Fruit fly (Drosophila melanogaster) whole organism: Measurements from ENCODE around the gene CG18586.

Experiments used
- Dll ChIP-seq: fragments of >200 bp; optimal IDR thresholded peaks from 2 replicates; lab custom pipeline; 2017
- pan ChIP-seq: fragments of >200 bp; optimal IDR thresholded peaks from 2 replicates; lab custom pipeline; 2017
- psq ChIP-seq: fragments of >200 bp; optimal IDR thresholded peaks from 2 replicates; lab custom pipeline; 2017
- usp ChIP-seq: fragments of >200 bp; optimal IDR thresholded peaks from 2 replicates; lab custom pipeline; 2017; ENCODE audit warnings: missing biosample characterization, missing genetic modification characterization, mixed read lengths

dm6 chr3L:5920778-5921177 is 47.7 kb downstream of the CG18586 start:
- TF ChIP-seq Dll (lab: Kevin White, UChicago) (no peak), pan (no peak), usp (no peak), psq (lab: Kevin White, UChicago) (no peak)
